Worm (Caenorhabditis elegans) whole organism, mixed stage, embryonic: ENCODE results near the gene Y38H8A.1.
"Not testable (repeated sequence)": the region's sequence is repeated elsewhere in the genome, so short reads cannot be mapped to it uniquely, and the experiment has no call there.

ENCODE experiments used
- ceh-43 ChIP-seq: fragments of 200-800 bp; sonication (Bioruptor generic); optimal IDR thresholded peaks from 2 replicates; lab custom pipeline; 2018; ENCODE audit warnings: mild to moderate bottlenecking, missing genetic modification characterization, moderate library complexity, missing compliant biosample characterization
- ces-1 ChIP-seq: fragments of 150-350 bp; optimal IDR thresholded peaks from 2 replicates; lab custom pipeline; 2014; ENCODE audit warnings: missing biosample characterization, missing genetic modification reagents, missing genetic modification characterization
- mab-5 ChIP-seq: fragments of 150-350 bp; optimal IDR thresholded peaks from 2 replicates; lab custom pipeline; 2014; ENCODE audit warnings: missing biosample characterization, missing genetic modification characterization
- tbx-8 ChIP-seq: fragments of 200-800 bp; sonication (Bioruptor generic); optimal IDR thresholded peaks from 2 replicates; lab custom pipeline; 2018; ENCODE audit warnings: mild to moderate bottlenecking, missing genetic modification characterization, moderate library complexity, missing compliant biosample characterization
- unc-62 ChIP-seq: fragments of 150-350 bp; optimal IDR thresholded peaks from 2 replicates; lab custom pipeline; 2014; ENCODE audit warnings: missing biosample characterization, missing genetic modification reagents, missing genetic modification characterization

DNA sequence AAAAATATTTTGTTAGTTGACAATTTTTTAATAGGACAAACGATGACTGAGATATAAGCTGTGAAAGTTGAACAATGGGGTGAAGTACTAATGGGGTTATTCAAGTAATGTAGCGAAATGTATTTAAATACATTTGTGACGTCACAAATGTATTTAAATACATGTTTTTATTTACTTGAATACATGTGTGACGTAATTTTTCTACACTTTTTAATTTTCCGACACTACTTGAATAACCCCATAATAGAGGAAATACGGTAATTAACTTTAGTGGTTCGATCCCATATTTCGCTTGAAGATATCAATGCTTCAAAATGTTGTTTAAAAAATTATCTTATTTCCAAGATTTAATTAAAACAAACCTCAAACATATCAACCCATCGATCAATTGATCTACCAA is 40.9 kb upstream of the Y38H8A.1 start:
- TF ChIP-seq mab-5 (tag; lab: Kevin White, UChicago); tbx-8 (GFP tag; lab: Kevin White, UChicago); ceh-43 (GFP tag; lab: Kevin White, UChicago); unc-62; ces-1: not testable (repeated sequence)
